Worm (Caenorhabditis elegans) whole organism, midembryonic: ENCODE measurements around the gene Y75B8A.34.

Experiments used
- T22C8.4 ChIP-seq: fragments of 200-800 bp; sonication (Bioruptor generic); IDR thresholded peaks from 2 replicates; pipeline ENCODE4 v1.3.6; 2022; ENCODE audit warnings: missing genetic modification characterization, missing compliant biosample characterization
- cog-1 ChIP-seq: sonication (generic microtip); optimal IDR thresholded peaks from 2 replicates; lab custom pipeline; 2016; ENCODE audit warnings: missing genetic modification characterization, missing compliant biosample characterization
- flt-1 ChIP-seq: fragments of 200-800 bp; sonication (Bioruptor generic); IDR thresholded peaks from 2 replicates; pipeline ENCODE4 v1.3.6; 2022; ENCODE audit warnings: missing genetic modification characterization, missing compliant biosample characterization
- klf-2 ChIP-seq: fragments of 200-800 bp; sonication (Bioruptor generic); conservative IDR thresholded peaks from 2 replicates; pipeline ENCODE4 v1.3.6; 2022; ENCODE audit warnings: missing genetic modification reagents, missing genetic modification characterization, missing compliant biosample characterization
- med-1 ChIP-seq: sonication (generic microtip); optimal IDR thresholded peaks from 2 replicates; lab custom pipeline; 2017; ENCODE audit warnings: missing genetic modification characterization, mild to moderate bottlenecking, missing compliant biosample characterization, antibody characterized with exemption, missing genetic modification reagents; ENCODE audit not compliant: insufficient read depth
- ref-1 ChIP-seq: fragments of 200-800 bp; sonication (Bioruptor generic); conservative IDR thresholded peaks from 2 replicates; pipeline ENCODE4 v1.3.6; 2022; ENCODE audit warnings: missing genetic modification reagents, missing genetic modification characterization, missing compliant biosample characterization
- tab-1 ChIP-seq: fragments of 200-800 bp; sonication (Bioruptor generic); IDR thresholded peaks from 2 replicates; pipeline ENCODE4 v1.3.6; 2022; ENCODE audit warnings: missing genetic modification characterization, missing compliant biosample characterization
- ztf-23 ChIP-seq: fragments of 200-800 bp; sonication (Bioruptor generic); IDR thresholded peaks from 2 replicates; pipeline ENCODE4 v1.3.6; 2022; ENCODE audit warnings: missing genetic modification reagents, missing genetic modification characterization, missing compliant biosample characterization
- ztf-29 ChIP-seq: fragments of 200-800 bp; sonication (Bioruptor generic); IDR thresholded peaks from 2 replicates; pipeline ENCODE4 v1.3.6; 2022; ENCODE audit warnings: missing genetic modification reagents, missing genetic modification characterization, missing compliant biosample characterization

The Y75B8A.34 gene

DNA sequence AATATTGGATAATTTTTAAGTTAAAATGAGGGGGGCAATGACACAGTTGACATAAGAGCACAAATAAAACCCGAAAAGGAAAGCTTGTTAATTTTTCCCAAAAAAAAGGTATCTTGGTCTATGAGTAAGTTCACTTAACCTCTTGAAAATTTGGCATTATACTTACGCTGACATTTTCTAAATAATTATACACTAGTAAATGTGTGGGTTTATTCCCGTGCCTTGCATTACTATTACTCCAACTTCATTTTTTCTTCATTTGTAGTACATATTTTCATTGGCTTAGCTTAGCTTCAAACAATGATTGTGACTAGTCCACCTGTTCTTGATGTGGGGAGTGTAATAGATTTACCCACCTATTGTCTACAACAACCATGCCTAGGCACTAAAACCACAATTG is at the start of gene Y75B8A.34:
Gene Y75B8A.34, plus strand, starts transcription at position 301 of the 400 bp plus-strand sequence.
- TF ChIP-seq med-1 (GFP tag; lab: Kevin White, UChicago) (no peak), flt-1 (GFP tag; lab: Robert Waterston, UW) (no peak), cog-1 (no peak), ztf-23 (GFP tag; lab: Robert Waterston, UW) (no peak)

DNA sequence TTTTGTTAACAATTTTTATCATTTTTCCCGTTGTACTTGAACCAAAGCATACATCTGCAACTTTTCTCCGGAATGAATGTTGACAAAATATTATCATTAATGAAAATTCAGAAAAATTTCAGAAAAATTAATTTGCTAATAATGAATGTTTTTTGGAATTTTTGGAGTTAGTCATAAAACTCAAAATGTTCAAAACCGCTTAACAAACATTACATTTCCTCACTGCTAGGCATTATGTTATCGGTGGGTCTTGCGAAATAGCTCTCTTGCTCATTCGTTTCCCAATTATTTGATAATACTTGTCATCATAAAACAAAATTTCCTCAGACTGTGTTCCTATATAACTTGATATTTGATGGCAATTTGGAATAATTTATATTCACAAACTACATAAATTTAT is 46.5 kb upstream of the Y75B8A.34 start, which contains the start of gene Y75B8A.39:
Gene Y75B8A.39, plus strand, starts transcription at position 301 of the 400 bp plus-strand sequence.
- TF ChIP-seq flt-1 (GFP tag; lab: Robert Waterston, UW) = no peak
- TF ChIP-seq tab-1 = no peak
- TF ChIP-seq klf-2 (GFP tag; lab: Robert Waterston, UW) = no peak
- TF ChIP-seq cog-1 = no peak
- no peak for TF ChIP-seq ref-1
- no peak for TF ChIP-seq med-1 (GFP tag; lab: Kevin White, UChicago)
- no peak for TF ChIP-seq ztf-23 (GFP tag; lab: Robert Waterston, UW)
- TF ChIP-seq ztf-29 = no peak
- no peak for TF ChIP-seq T22C8.4 (GFP tag; lab: Robert Waterston, UW)

DNA sequence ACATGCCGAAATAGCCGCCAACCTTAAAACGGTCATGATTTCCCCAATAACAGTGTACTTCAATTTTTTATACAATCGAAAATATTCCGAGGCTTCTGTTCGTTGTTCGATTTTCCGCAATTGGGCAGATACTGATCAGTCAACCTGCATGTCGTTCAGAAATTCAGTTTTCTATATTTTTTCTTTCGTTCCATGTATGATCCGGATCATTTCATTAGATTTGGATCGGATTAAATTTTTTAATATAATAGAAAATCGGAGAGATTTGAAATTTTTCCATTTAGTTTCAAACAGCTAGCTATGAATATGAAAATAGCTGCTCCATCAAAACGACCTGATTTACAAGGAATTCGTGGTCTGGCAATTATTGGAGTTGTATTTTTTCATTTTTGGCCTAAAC is 44.2 kb upstream of the Y75B8A.34 start, which contains the start of gene Y75B8A.37:
Gene Y75B8A.37, plus strand, starts transcription at position 301 of the 400 bp plus-strand sequence.
- TF ChIP-seq tab-1 = no peak
- TF ChIP-seq ztf-29 = no peak
- TF ChIP-seq med-1 (GFP tag; lab: Kevin White, UChicago) = no peak
- TF ChIP-seq ref-1 = no peak
- no peak for TF ChIP-seq klf-2 (GFP tag; lab: Robert Waterston, UW)
- TF ChIP-seq flt-1 (GFP tag; lab: Robert Waterston, UW) = no peak
- no peak for TF ChIP-seq cog-1
- TF ChIP-seq T22C8.4 (GFP tag; lab: Robert Waterston, UW) = no peak

DNA sequence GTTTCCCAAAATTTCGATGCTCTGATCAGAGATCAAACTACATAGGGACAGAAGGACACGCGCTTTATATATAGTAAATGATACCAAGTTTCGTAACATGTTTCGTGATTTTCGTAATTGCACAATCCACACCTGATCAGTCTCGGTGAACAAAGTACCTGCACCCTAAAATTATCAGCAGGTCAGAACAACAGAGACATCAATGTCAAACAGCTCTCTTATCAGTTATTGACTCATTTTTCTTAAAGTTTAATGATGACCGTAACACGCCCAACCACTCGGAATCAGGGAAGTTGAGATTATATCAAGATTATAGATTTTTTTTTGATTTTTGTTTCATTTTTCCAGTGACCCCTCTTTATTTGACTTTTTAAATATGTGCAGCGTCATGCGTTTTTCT is 41.9 kb upstream of the Y75B8A.34 start:
- TF ChIP-seq klf-2 (GFP tag; lab: Robert Waterston, UW) (no peak), ztf-29 (no peak), T22C8.4 (GFP tag; lab: Robert Waterston, UW) (no peak), med-1 (GFP tag; lab: Kevin White, UChicago) (no peak)

DNA sequence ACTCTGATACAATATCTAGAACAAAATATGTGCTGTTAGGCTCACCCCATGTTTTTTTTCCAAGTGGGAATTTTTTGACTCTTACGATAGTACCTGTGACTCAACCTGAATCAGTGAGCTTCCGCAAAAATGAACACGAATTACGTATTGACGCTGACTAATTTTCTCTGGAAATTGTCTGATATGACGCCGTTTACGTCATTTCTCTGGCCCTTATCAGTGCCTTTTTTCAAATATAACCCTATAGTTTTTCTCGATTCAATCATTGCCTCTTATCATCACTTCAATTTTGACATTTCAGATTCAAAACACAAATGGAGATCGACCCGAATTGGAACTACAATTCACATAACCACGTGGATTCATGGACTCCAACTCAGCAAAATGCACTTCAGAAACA is 40.6 kb upstream of the Y75B8A.34 start, which contains the start of gene Y75B8A.28:
Gene Y75B8A.28, plus strand, starts transcription at position 296 of the 400 bp plus-strand sequence.
- TF ChIP-seq ztf-23 (GFP tag; lab: Robert Waterston, UW) = no peak
- no peak for TF ChIP-seq T22C8.4 (GFP tag; lab: Robert Waterston, UW)
- no peak for TF ChIP-seq tab-1
- TF ChIP-seq med-1 (GFP tag; lab: Kevin White, UChicago) = no peak
- TF ChIP-seq flt-1 (GFP tag; lab: Robert Waterston, UW) = no peak
- TF ChIP-seq ztf-29 = no peak
- no peak for TF ChIP-seq cog-1
- no peak for TF ChIP-seq klf-2 (GFP tag; lab: Robert Waterston, UW)
- TF ChIP-seq ref-1 = no peak

DNA sequence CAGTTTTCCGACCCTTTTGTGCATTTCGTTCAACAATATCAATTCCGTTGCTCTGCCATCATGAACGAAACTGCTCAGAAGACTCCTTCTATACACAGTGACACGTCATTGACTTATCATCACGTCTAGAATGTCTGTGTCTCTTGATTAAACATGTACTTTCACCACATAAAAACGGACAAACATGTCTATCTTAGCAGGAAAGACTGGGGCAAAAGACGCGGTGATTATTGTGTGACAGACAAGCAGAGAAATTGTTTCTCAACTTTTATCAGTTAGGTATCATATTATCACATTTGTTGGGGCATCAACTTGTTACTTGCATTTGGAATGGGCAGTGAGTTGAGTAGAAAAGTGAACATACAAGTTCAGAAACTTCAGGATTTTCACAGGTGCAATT is 34.1 kb upstream of the Y75B8A.34 start:
- TF ChIP-seq ztf-23 (GFP tag; lab: Robert Waterston, UW) = no peak
- TF ChIP-seq med-1 (GFP tag; lab: Kevin White, UChicago) = no peak
- no peak for TF ChIP-seq T22C8.4 (GFP tag; lab: Robert Waterston, UW)
- TF ChIP-seq klf-2 (GFP tag; lab: Robert Waterston, UW) = no peak
- no peak for TF ChIP-seq tab-1
- TF ChIP-seq ref-1 = no peak
- no peak for TF ChIP-seq flt-1 (GFP tag; lab: Robert Waterston, UW)
- TF ChIP-seq ztf-29 = no peak

DNA sequence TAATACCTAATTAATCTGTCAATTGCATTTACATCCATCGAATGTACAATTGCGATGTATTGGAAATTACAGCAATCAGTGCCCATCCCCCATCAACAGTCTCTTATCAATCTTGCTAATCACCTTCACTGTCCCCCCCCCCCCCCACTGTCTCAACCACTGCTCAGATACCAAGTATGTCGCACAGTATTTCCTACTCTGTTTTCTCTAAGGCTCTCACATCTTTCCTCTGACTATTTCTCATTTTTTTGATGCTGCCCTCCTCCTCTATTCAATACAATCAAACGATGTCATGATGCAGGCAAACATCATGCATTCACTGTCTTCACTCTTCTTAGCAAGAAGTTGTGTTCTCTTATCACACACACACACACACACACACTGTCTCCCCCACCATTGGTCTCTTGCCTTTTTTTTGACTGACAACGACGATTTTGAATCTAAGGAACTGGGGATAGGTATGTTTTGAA is 31.8 kb upstream of the Y75B8A.34 start, which contains the start of the genes zip-12 and Y75B8A.63:
Gene zip-12, plus strand, starts transcription at position 387 of the 470 bp plus-strand sequence.
Gene Y75B8A.63, plus strand, starts transcription at position 420 of the 470 bp plus-strand sequence.
- TF ChIP-seq ztf-23 (GFP tag; lab: Robert Waterston, UW) (no peak), klf-2 (GFP tag; lab: Robert Waterston, UW) (no peak)

DNA sequence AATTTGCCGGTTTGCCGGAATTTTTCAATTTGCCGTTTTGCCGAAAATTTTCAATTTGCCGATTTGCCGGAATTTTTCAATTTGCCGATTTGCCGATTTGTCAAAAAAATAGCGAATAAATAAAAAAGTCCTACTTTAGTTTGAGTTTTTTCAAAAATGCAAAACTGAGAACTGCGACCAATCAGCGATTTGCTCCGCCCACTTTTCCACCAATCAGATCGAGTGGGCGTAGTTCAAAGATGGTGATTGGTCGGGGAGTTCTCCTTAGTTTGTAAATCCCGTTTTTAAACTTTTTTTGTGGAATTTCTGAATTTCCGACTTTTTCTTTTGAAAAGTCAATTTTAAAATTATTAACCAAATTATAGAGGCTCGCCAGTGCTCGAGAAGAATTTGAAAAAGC is 28.1 kb upstream of the Y75B8A.34 start:
- no peak for TF ChIP-seq T22C8.4 (GFP tag; lab: Robert Waterston, UW)
- TF ChIP-seq ref-1 = no peak
- TF ChIP-seq ztf-23 (GFP tag; lab: Robert Waterston, UW) = no peak
- TF ChIP-seq med-1 (GFP tag; lab: Kevin White, UChicago) = no peak
- no peak for TF ChIP-seq klf-2 (GFP tag; lab: Robert Waterston, UW)
- no peak for TF ChIP-seq cog-1
- TF ChIP-seq ztf-29 = no peak
- TF ChIP-seq tab-1 = no peak
- TF ChIP-seq flt-1 (GFP tag; lab: Robert Waterston, UW) = no peak

DNA sequence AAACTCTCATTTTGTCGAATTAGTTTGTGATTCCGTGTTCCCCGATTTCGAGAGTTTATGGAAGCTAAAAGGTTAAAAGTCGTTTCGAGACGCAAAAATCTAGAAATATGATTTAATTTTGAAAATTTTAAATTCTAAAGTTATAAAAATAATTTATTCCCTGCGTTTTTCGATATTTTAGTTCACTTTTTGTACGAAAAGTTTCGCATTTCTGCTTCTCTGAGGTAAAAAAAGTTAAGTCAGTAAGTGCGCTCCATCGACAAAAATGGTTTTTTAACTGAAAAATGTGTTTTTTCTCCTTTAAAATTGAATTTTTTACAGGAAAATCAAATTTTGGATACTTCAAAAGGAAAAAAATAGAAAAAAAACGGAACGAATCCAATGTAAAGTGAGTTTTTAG is 25.9 kb upstream of the Y75B8A.34 start, which contains the start of gene zip-1:
Gene zip-1, plus strand, starts transcription at position 301 of the 400 bp plus-strand sequence.
- TF ChIP-seq ref-1 (no peak), ztf-23 (GFP tag; lab: Robert Waterston, UW) (no peak), klf-2 (GFP tag; lab: Robert Waterston, UW) (no peak), T22C8.4 (GFP tag; lab: Robert Waterston, UW) (no peak), cog-1 (no peak), flt-1 (GFP tag; lab: Robert Waterston, UW) (no peak), ztf-29 (no peak), tab-1 (no peak), med-1 (GFP tag; lab: Kevin White, UChicago) (no peak)

DNA sequence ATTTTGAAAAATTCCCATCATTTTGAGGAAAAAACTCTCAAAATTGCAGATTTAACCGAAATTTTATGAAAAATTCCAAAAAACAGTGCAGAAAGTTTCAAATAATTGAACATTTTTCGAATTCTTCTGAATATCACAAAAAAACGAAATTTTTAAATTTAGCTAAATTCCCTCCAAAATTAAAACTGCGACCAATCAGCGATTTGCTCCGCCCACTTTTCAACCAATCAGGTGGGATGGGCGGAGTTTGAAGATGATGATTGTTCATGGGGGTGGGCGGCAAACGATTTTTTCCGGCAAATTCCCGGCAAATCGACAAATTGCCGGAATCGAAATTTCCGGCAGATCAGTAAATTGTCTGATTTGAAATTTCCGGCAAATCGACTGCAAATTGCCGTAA is 25.1 kb upstream of the Y75B8A.34 start:
- TF ChIP-seq ref-1 (no peak), klf-2 (GFP tag; lab: Robert Waterston, UW) (no peak)
